Worm (Caenorhabditis elegans) whole organism, late embryonic: ENCODE results near the gene C27H5.6.

ENCODE experiments used
- ceh-6 ChIP-seq: fragments of 200-800 bp; sonication (Bioruptor generic); optimal IDR thresholded peaks from 2 replicates; lab custom pipeline; 2018; ENCODE audit warnings: mild to moderate bottlenecking, missing genetic modification characterization, missing compliant biosample characterization
- hlh-30 ChIP-seq: sonication (generic microtip); optimal IDR thresholded peaks from 2 replicates; lab custom pipeline; 2017; ENCODE audit warnings: antibody characterized with exemption, missing genetic modification characterization, missing compliant biosample characterization; ENCODE audit not compliant: insufficient read depth
- tbx-2 ChIP-seq: sonication (generic microtip); optimal IDR thresholded peaks from 2 replicates; lab custom pipeline; 2016; ENCODE audit warnings: missing genetic modification characterization, missing compliant biosample characterization

- TF ChIP-seq tbx-2 (tag; lab: Kevin White, UChicago) (no peak), ceh-6 (GFP tag; lab: Kevin White, UChicago) (no peak), hlh-30 (tag; lab: Kevin White, UChicago) (no peak)
Measured at ce11 chrII:7168712-7169111, 18.3 kb downstream of the C27H5.6 start, which contains the start of gene col-36.
